Worm (Caenorhabditis elegans) whole organism, L4 larva: ENCODE data around the gene his-8.
"Not testable (repeated sequence)": the region's sequence is repeated elsewhere in the genome, so short reads cannot be mapped to it uniquely, and the experiment has no call there.

Source experiments
- F10B5.3 ChIP-seq: sonication (generic microtip); optimal IDR thresholded peaks from 2 replicates; lab custom pipeline; 2016; ENCODE audit warnings: mild to moderate bottlenecking, missing genetic modification characterization, missing compliant biosample characterization
- F49E8.2 ChIP-seq: sonication (generic microtip); optimal IDR thresholded peaks from 2 replicates; lab custom pipeline; 2016; ENCODE audit warnings: missing compliant biosample characterization, mild to moderate bottlenecking, missing genetic modification characterization, borderline replicate concordance
- R02D3.7 ChIP-seq: fragments of 150-350 bp; sonication (generic microtip); optimal IDR thresholded peaks from 3 replicates; lab custom pipeline; 2014; ENCODE audit warnings: missing biosample characterization, missing genetic modification characterization
- T26A8.4 ChIP-seq: fragments of 200-800 bp; sonication (Bioruptor generic); IDR thresholded peaks from 2 replicates; pipeline ENCODE4 v1.3.6; 2022; ENCODE audit warnings: missing genetic modification characterization, missing compliant biosample characterization
- ZK337.2 ChIP-seq: fragments of 200-800 bp; sonication (Bioruptor generic); IDR thresholded peaks from 2 replicates; pipeline ENCODE4 v1.3.6; 2022; ENCODE audit warnings: missing genetic modification reagents, missing genetic modification characterization, missing compliant biosample characterization
- aha-1 ChIP-seq: fragments of 150-350 bp; peaks from one replicate; lab custom pipeline; 2014; ENCODE audit warnings: missing biosample characterization, missing genetic modification characterization
- ceh-32 ChIP-seq: sonication (generic microtip); optimal IDR thresholded peaks from 2 replicates; lab custom pipeline; 2016; ENCODE audit warnings: mild to moderate bottlenecking, missing genetic modification characterization, missing compliant biosample characterization; ENCODE audit not compliant: poor library complexity
- ceh-82 ChIP-seq: sonication (generic microtip); optimal IDR thresholded peaks from 2 replicates; lab custom pipeline; 2017; ENCODE audit warnings: missing biosample characterization, missing genetic modification characterization
- daf-19 ChIP-seq: fragments of 200-800 bp; sonication (Bioruptor generic); conservative IDR thresholded peaks from 2 replicates; pipeline ENCODE4 v1.3.6; 2022; ENCODE audit warnings: missing genetic modification characterization, missing compliant biosample characterization
- dmd-6 ChIP-seq: fragments of 200-800 bp; sonication (Bioruptor generic); IDR thresholded peaks from 2 replicates; pipeline ENCODE4 v1.3.6; 2022; ENCODE audit warnings: missing genetic modification reagents, missing genetic modification characterization, missing compliant biosample characterization
- dmd-9 ChIP-seq: fragments of 200-800 bp; sonication (Bioruptor generic); IDR thresholded peaks from 2 replicates; pipeline ENCODE4 v1.3.6; 2022; ENCODE audit warnings: missing genetic modification reagents, missing genetic modification characterization, missing compliant biosample characterization
- duxl-1 ChIP-seq: sonication (generic microtip); optimal IDR thresholded peaks from 2 replicates; lab custom pipeline; 2016; ENCODE audit warnings: mild to moderate bottlenecking, missing genetic modification characterization, moderate library complexity, missing compliant biosample characterization; ENCODE audit not compliant: poor library complexity
- egl-27 ChIP-seq: sonication (generic microtip); optimal IDR thresholded peaks from 3 replicates; lab custom pipeline; 2017; ENCODE audit warnings: missing biosample characterization, missing genetic modification reagents, missing genetic modification characterization
- egl-43 ChIP-seq: fragments of 200-800 bp; sonication (Bioruptor generic); IDR thresholded peaks from 2 replicates; pipeline ENCODE4 v1.3.6; 2022; ENCODE audit warnings: missing genetic modification reagents, missing genetic modification characterization, missing compliant biosample characterization
- gei-8 ChIP-seq: fragments of 200-800 bp; sonication (Bioruptor generic); optimal IDR thresholded peaks from 2 replicates; lab custom pipeline; 2018; ENCODE audit warnings: mild to moderate bottlenecking, missing genetic modification characterization, missing compliant biosample characterization
- hlh-11 ChIP-seq: fragments of 200-800 bp; sonication (Bioruptor generic); optimal IDR thresholded peaks from 2 replicates; lab custom pipeline; 2018; ENCODE audit warnings: mild to moderate bottlenecking, missing genetic modification characterization, missing compliant biosample characterization
- hmg-1.1 ChIP-seq: fragments of 200-800 bp; sonication (Bioruptor generic); IDR thresholded peaks from 2 replicates; pipeline ENCODE4 v1.3.6; 2022; ENCODE audit warnings: missing genetic modification reagents, missing genetic modification characterization, missing compliant biosample characterization
- lin-1 ChIP-seq: fragments of 200-800 bp; sonication (Bioruptor generic); IDR thresholded peaks from 2 replicates; pipeline ENCODE4 v1.3.6; 2022; ENCODE audit warnings: missing genetic modification reagents, missing genetic modification characterization, missing compliant biosample characterization
- lin-29 ChIP-seq: fragments of 200-800 bp; sonication (Bioruptor generic); IDR thresholded peaks from 2 replicates; pipeline ENCODE4 v1.3.6; 2022; ENCODE audit warnings: missing genetic modification reagents, missing genetic modification characterization, missing compliant biosample characterization
- mdt-29 ChIP-seq: fragments of 200-800 bp; sonication (Bioruptor generic); IDR thresholded peaks from 2 replicates; pipeline ENCODE4 v1.3.6; 2022; ENCODE audit warnings: missing genetic modification reagents, missing genetic modification characterization, missing compliant biosample characterization
- mes-2 ChIP-seq: sonication (generic microtip); optimal IDR thresholded peaks from 2 replicates; lab custom pipeline; 2016; ENCODE audit warnings: missing genotype, mild to moderate bottlenecking, missing genetic modification characterization, missing compliant biosample characterization; ENCODE audit not compliant: poor library complexity, severe bottlenecking
- mxl-3 ChIP-seq: fragments of 200-800 bp; sonication (Bioruptor generic); optimal IDR thresholded peaks from 2 replicates; lab custom pipeline; 2018; ENCODE audit warnings: mild to moderate bottlenecking, missing genetic modification characterization, missing compliant biosample characterization
- nhr-102 ChIP-seq: sonication (generic microtip); optimal IDR thresholded peaks from 2 replicates; lab custom pipeline; 2016; ENCODE audit warnings: mild to moderate bottlenecking, missing genetic modification characterization, moderate library complexity, missing compliant biosample characterization
- nhr-11 ChIP-seq: fragments of 150-350 bp; optimal IDR thresholded peaks from 2 replicates; lab custom pipeline; 2014; ENCODE audit warnings: missing biosample characterization, missing genetic modification characterization
- nhr-111 ChIP-seq: fragments of 200-800 bp; sonication (Bioruptor generic); optimal IDR thresholded peaks from 2 replicates; lab custom pipeline; 2018; ENCODE audit warnings: mild to moderate bottlenecking, missing genetic modification characterization, missing compliant biosample characterization
- nhr-28 ChIP-seq: fragments of 150-350 bp; optimal IDR thresholded peaks from 2 replicates; lab custom pipeline; 2014; ENCODE audit warnings: missing biosample characterization, missing genetic modification characterization
- nhr-42 ChIP-seq: fragments of 200-800 bp; sonication (Bioruptor generic); IDR thresholded peaks from 2 replicates; pipeline ENCODE4 v1.3.6; 2022; ENCODE audit warnings: missing genetic modification characterization, missing compliant biosample characterization
- nhr-48 ChIP-seq: sonication (generic microtip); optimal IDR thresholded peaks from 2 replicates; lab custom pipeline; 2016; ENCODE audit warnings: mild to moderate bottlenecking, missing genetic modification characterization, missing compliant biosample characterization
- nhr-6 ChIP-seq: fragments of 150-350 bp; optimal IDR thresholded peaks from 2 replicates; lab custom pipeline; 2014; ENCODE audit warnings: missing biosample characterization, missing genetic modification characterization
- pha-4 ChIP-seq, 2 experiments: fragments of 150-350 bp in 1 of 2; fragments of 200-800 bp in 1 of 2; sonication (Bioruptor generic) in 1 of 2; IDR thresholded peaks in 1 of 2; optimal IDR thresholded peaks in 1 of 2; 2 replicates each; pipeline versions ENCODE4 v1.3.6 to Lab custom; 2014 to 2022; ENCODE audit warnings: missing genetic modification characterization in 2 of 2, missing genetic modification reagents in 2 of 2, missing biosample characterization in 1 of 2, missing compliant biosample characterization in 1 of 2
- php-3 ChIP-seq: fragments of 200-800 bp; sonication (Bioruptor generic); IDR thresholded peaks from 2 replicates; pipeline ENCODE4 v1.3.6; 2022; ENCODE audit warnings: missing genetic modification reagents, missing genetic modification characterization, missing compliant biosample characterization
- saeg-2 ChIP-seq: fragments of 200-800 bp; sonication (Bioruptor generic); IDR thresholded peaks from 2 replicates; pipeline ENCODE4 v1.3.6; 2022; ENCODE audit warnings: missing genetic modification reagents, missing genetic modification characterization, missing compliant biosample characterization
- set-16 ChIP-seq: fragments of 200-800 bp; sonication (Bioruptor generic); IDR thresholded peaks from 2 replicates; pipeline ENCODE4 v1.3.6; 2022; ENCODE audit warnings: missing genetic modification reagents, missing genetic modification characterization, missing compliant biosample characterization
- tra-1 ChIP-seq: fragments of 200-800 bp; sonication (Bioruptor generic); IDR thresholded peaks from 2 replicates; pipeline ENCODE4 v1.3.6; 2022; ENCODE audit warnings: missing genetic modification reagents, missing genetic modification characterization, missing compliant biosample characterization

his-8 gene

DNA sequence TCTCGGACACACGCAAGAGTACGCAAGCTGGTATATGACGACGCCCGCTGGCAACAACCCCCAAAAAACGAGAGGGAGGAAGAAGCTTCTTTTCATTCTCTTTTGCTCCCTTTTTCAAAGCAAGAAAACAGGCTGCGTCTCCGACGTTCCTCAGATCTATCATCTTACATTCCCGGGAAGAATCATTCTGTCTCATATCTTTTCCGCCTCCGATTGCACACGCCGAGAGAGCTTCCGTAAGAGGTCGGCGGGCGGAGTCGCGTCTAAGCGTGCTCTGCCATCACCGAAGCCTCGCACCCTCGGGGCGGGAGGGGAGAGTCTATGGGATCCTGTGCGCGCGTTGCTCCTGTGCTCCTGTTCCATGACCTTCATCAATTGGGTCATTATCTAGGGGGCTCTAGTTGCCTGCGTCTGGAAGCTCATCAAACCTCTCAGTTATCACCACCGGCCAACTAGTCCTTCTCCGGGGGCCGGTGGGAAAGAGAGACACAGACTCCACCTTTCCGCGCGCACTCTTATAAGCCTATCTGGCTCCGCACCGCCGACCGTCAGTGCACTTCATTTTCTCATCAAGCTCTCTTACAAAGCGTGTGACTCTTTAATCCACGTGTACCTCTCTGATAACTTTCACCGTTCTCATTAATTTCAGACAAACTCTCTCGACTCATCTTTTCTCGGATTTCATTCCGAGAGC is 12.8 kb upstream of the his-8 start, which contains the start of the genes slc-17.8 and asns-1:
slc-17.8 (minus strand) TSS at position 51 of the 694 bp plus-strand sequence.
asns-1 (plus strand) TSS at position 644 of the 694 bp plus-strand sequence.
- peak; percentile 90 for TF ChIP-seq set-16 (GFP tag; lab: Robert Waterston, UW)
- TF ChIP-seq tra-1: no peak

DNA sequence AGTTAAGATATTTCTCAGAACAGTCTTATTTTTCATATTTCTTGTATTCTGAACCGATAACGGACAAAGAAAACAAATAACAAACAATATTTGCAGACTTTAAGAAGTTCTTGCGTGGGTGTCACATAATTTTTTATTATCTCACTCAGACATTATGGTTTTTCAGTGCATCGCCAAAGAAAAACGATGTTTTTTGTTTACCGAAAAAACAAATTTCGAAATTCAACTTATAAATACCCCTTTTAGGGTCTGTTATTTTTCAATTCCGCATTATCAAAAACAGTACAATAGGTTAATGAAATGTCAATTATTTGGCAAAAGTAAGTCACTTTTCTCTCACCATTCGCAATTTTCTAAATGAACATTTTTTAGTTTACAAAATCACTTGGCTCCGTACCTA is 4.1 kb upstream of the his-8 start, which contains the start of gene otpl-4:
otpl-4 (plus strand) TSS at position 301 of the 400 bp plus-strand sequence.
- TF ChIP-seq php-3 (no peak), egl-27 (tag; lab: Kevin White, UChicago) (no peak), daf-19 (no peak), lin-29 (no peak), F10B5.3 (no peak), R02D3.7 (no peak), nhr-48 (tag; lab: Kevin White, UChicago) (no peak), ZK337.2 (no peak), gei-8 (no peak), ceh-32 (tag; lab: Kevin White, UChicago) (no peak), ceh-82 (tag; lab: Kevin White, UChicago) (no peak), nhr-6 (tag; lab: Kevin White, UChicago) (no peak)

DNA sequence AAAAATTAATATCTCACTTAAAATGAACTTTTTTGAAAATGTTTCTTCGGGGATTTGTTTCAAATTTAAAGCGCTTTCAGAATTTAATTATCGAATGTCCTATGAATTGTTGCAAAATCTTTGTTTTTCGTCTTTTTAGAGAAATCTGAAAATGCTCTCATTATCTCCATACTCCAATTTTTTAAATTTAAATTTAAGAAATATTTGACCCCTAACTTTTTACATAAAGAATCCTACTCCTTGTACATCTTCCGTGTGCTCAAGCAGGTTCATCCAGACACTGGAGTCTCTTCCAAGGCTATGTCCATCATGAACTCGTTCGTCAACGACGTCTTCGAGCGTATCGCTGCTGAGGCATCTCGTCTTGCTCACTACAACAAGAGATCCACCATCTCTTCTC is 3.3 kb upstream of the his-8 start, which contains the start of gene his-39:
his-39 (plus strand) TSS at position 301 of the 400 bp plus-strand sequence.
- TF ChIP-seq daf-19 (no peak), nhr-48 (tag; lab: Kevin White, UChicago) (no peak), dmd-9 (GFP tag; lab: Robert Waterston, UW) (no peak), nhr-111 (GFP tag; lab: Kevin White, UChicago) (no peak), saeg-2 (GFP tag; lab: Robert Waterston, UW) (no peak), nhr-28 (no peak), nhr-11 (tag; lab: Kevin White, UChicago) (no peak), mdt-29 (no peak), F49E8.2 (tag; lab: Kevin White, UChicago) (no peak)

DNA sequence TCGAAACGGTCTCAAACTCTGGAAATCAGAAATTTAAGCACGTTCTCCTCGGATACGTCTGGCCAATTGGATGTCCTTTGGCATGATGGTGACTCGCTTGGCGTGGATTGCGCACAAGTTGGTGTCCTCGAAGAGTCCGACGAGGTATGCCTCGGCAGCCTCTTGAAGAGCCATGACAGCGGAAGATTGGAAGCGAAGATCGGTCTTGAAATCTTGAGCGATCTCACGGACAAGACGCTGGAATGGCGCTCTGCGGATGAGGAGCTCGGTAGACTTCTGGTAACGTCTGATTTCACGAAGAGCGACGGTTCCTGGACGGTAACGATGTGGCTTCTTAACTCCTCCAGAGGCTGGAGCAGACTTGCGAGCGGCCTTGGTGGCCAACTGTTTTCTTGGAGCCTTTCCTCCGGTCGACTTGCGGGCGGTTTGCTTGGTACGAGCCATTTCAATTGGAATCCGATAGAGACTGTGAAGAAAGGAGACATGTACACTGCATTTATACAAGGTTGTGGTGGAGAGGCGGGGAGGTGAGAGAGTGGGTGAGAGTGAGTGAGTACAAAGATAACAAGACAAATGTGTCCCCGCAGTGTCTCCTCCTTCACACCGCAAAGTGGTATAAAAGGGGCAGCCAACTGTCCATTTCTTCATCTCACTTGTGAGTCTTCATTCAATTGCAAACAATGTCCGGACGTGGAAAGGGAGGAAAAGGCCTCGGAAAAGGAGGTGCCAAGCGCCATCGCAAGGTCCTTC is 1.8 kb upstream of the his-8 start, which contains the start of the genes his-6 and his-5:
his-6 (minus strand) TSS at position 444 of the 750 bp plus-strand sequence.
his-5 (plus strand) TSS at position 681 of the 750 bp plus-strand sequence.
- TF ChIP-seq dmd-9 (GFP tag; lab: Robert Waterston, UW) (0 out of 2 replicates have a peak, but pooled peaks have one; percentile 27), tra-1 (peak; percentile 14; the same call in 1 of the 2 replicates), nhr-42 (GFP tag; lab: Robert Waterston, UW) (peak; percentile 80), mxl-3 (GFP tag; lab: Kevin White, UChicago) (peak; percentile 5), F10B5.3 (peak; percentile 60), dmd-6 (GFP tag; lab: Robert Waterston, UW) (peak; percentile 66), php-3 (peak; percentile 74; the same call in 1 of the 2 replicates), mes-2 (tag; lab: Kevin White, UChicago) (peak; percentile 48), duxl-1 (tag; lab: Kevin White, UChicago) (peak; percentile 16), egl-43 (GFP tag; lab: Robert Waterston, UW) (peak; percentile 56; the same call in 1 of the 2 replicates), nhr-102 (tag; lab: Kevin White, UChicago) (peak; percentile 61), aha-1 (tag; lab: Kevin White, UChicago) (peak; percentile 4), lin-29 (0 out of 2 replicates have a peak, but pooled peaks have one; percentile 12), lin-1 (GFP tag; lab: Robert Waterston, UW) (0 out of 2 replicates have a peak, but pooled peaks have one; percentile 16), pha-4 (GFP tag; IDR thresholded peaks at IDR 0.05; lab: Robert Waterston, UW) (peak; percentile 89), T26A8.4 (GFP tag; lab: Robert Waterston, UW) (peak; percentile 80), hlh-11 (tag; lab: Kevin White, UChicago) (peak; percentile 64), set-16 (GFP tag; lab: Robert Waterston, UW) (peak; percentile 70), hmg-1.1 (GFP tag; lab: Robert Waterston, UW) (peak; percentile 30; the same call in 1 of the 2 replicates)
- TF ChIP-seq pha-4 (tag; optimal IDR thresholded peaks at IDR 0.05; lab: Kevin White, UChicago): not testable (repeated sequence)
